Fruit fly (Drosophila melanogaster) whole organism, embryonic: ENCODE data around the gene CG7557.

ENCODE experiments used
- Ada2b ChIP-seq: fragments of 200-800 bp; sonication (Bioruptor generic); IDR thresholded peaks from 2 replicates; pipeline ENCODE4 v1.3.6; 2022; ENCODE audit warnings: missing biosample characterization, missing genetic modification characterization
- BtbVII ChIP-seq: fragments of 200-800 bp; sonication (Bioruptor generic); optimal IDR thresholded peaks from 3 replicates; lab custom pipeline; 2017; ENCODE audit warnings: missing biosample characterization, mild to moderate bottlenecking, missing genetic modification characterization
- CG10431 ChIP-seq: fragments of 200-800 bp; sonication (Bioruptor generic); optimal IDR thresholded peaks from 3 replicates; lab custom pipeline; 2018; ENCODE audit warnings: missing biosample characterization, mild to moderate bottlenecking, missing genetic modification characterization
- CG11695 ChIP-seq: fragments of 200-800 bp; sonication (Bioruptor generic); IDR thresholded peaks from 3 replicates; pipeline ENCODE4 v1.3.6; 2022; ENCODE audit warnings: missing biosample characterization, missing genetic modification characterization
- CG12155 ChIP-seq: fragments of 200-800 bp; sonication (Bioruptor generic); optimal IDR thresholded peaks from 3 replicates; lab custom pipeline; 2016; ENCODE audit warnings: missing biosample characterization, missing genetic modification characterization
- CG14860 ChIP-seq: fragments of 200-800 bp; sonication (Bioruptor generic); IDR thresholded peaks from 3 replicates; pipeline ENCODE4 v1.3.6; 2022; ENCODE audit warnings: missing biosample characterization, missing genetic modification characterization; ENCODE audit not compliant: partially characterized antibody
- CG1529 ChIP-seq: fragments of 200-800 bp; sonication (Bioruptor generic); optimal IDR thresholded peaks from 3 replicates; lab custom pipeline; 2018; ENCODE audit warnings: missing biosample characterization, missing genetic modification characterization
- CG15514 ChIP-seq: fragments of 200-800 bp; sonication (Bioruptor generic); optimal IDR thresholded peaks from 3 replicates; lab custom pipeline; 2017; ENCODE audit warnings: missing biosample characterization, missing genetic modification characterization, mild to moderate bottlenecking, moderate library complexity, missing genetic modification reagents
- CG30403 ChIP-seq: fragments of 200-800 bp; sonication (Bioruptor generic); optimal IDR thresholded peaks from 3 replicates; lab custom pipeline; 2016; ENCODE audit warnings: missing biosample characterization, missing genetic modification characterization
- CG30431 ChIP-seq: fragments of 200-800 bp; sonication (Bioruptor generic); optimal IDR thresholded peaks from 2 replicates; lab custom pipeline; 2017; ENCODE audit warnings: missing biosample characterization, missing genetic modification characterization
- CG32772 ChIP-seq: fragments of 200-800 bp; sonication (Bioruptor generic); IDR thresholded peaks from 2 replicates; pipeline ENCODE4 v1.3.6; 2022; ENCODE audit warnings: missing biosample characterization, missing genetic modification characterization
- CG3995 ChIP-seq: fragments of 200-800 bp; sonication (Bioruptor generic); optimal IDR thresholded peaks from 3 replicates; lab custom pipeline; 2016; ENCODE audit warnings: missing biosample characterization, missing genetic modification characterization
- CG6272 ChIP-seq: fragments of 200-800 bp; sonication (Bioruptor generic); IDR thresholded peaks from 2 replicates; pipeline ENCODE4 v1.3.6; 2022; ENCODE audit warnings: missing biosample characterization, missing genetic modification characterization
- CG8290 ChIP-seq, 3 experiments: fragments of 200-800 bp; sonication (Bioruptor generic); optimal IDR thresholded peaks; 2 replicates each; lab custom pipeline; 2016 to 2019; ENCODE audit warnings: missing biosample characterization in 3 of 3, missing genetic modification characterization in 3 of 3, mild to moderate bottlenecking in 2 of 3, moderate library complexity in 1 of 3
- Chrac-16 ChIP-seq: fragments of 200-800 bp; sonication (Bioruptor generic); optimal IDR thresholded peaks from 3 replicates; lab custom pipeline; 2016; ENCODE audit warnings: missing biosample characterization, missing genetic modification characterization
- Doc2 ChIP-seq: fragments of 200-800 bp; sonication (Bioruptor generic); IDR thresholded peaks from 2 replicates; pipeline ENCODE4 v1.3.6; 2022; ENCODE audit warnings: missing biosample characterization, missing genetic modification characterization
- Ets65A ChIP-seq: fragments of 200-800 bp; sonication (Bioruptor generic); peaks from one replicate; lab custom pipeline; 2016; ENCODE audit warnings: missing biosample characterization, missing genetic modification characterization
- HHEX ChIP-seq: fragments of 200-800 bp; sonication (Bioruptor generic); optimal IDR thresholded peaks from 3 replicates; lab custom pipeline; 2017; ENCODE audit warnings: missing biosample characterization, mild to moderate bottlenecking, missing genetic modification characterization, missing genetic modification reagents
- HLH3B ChIP-seq: fragments of 200-800 bp; sonication (Bioruptor generic); IDR thresholded peaks from 2 replicates; pipeline ENCODE4 v1.3.6; 2022; ENCODE audit warnings: missing biosample characterization, missing genetic modification characterization
- HmgD ChIP-seq: fragments of 200-800 bp; sonication (Bioruptor generic); optimal IDR thresholded peaks from 3 replicates; lab custom pipeline; 2016; ENCODE audit warnings: missing biosample characterization, missing genetic modification characterization
- HmgZ ChIP-seq: fragments of 200-800 bp; sonication (Bioruptor generic); optimal IDR thresholded peaks from 2 replicates; lab custom pipeline; 2018; ENCODE audit warnings: missing biosample characterization, mild to moderate bottlenecking, missing genetic modification characterization
- Max ChIP-seq: fragments of 200-800 bp; sonication (Bioruptor generic); optimal IDR thresholded peaks from 2 replicates; lab custom pipeline; 2016; ENCODE audit warnings: missing biosample characterization, mild to moderate bottlenecking, missing genetic modification characterization
- Med ChIP-seq: fragments of 200-800 bp; sonication (Bioruptor generic); peaks from one replicate; lab custom pipeline; 2016; ENCODE audit warnings: missing biosample characterization, missing genetic modification characterization, mild to moderate bottlenecking, inconsistent platforms, moderate library complexity
- Meics ChIP-seq: fragments of 200-800 bp; sonication (Bioruptor generic); optimal IDR thresholded peaks from 2 replicates; lab custom pipeline; 2017; ENCODE audit warnings: missing biosample characterization, mild to moderate bottlenecking, missing genetic modification characterization
- Pdp1 ChIP-seq, 2 experiments: fragments of 200-800 bp; sonication (Bioruptor generic); optimal IDR thresholded peaks; 3 replicates each; lab custom pipeline; 2016; ENCODE audit warnings: missing biosample characterization in 2 of 2, missing genetic modification characterization in 2 of 2, mild to moderate bottlenecking in 1 of 2, moderate library complexity in 1 of 2
- Ptx1 ChIP-seq: fragments of 200-800 bp; sonication (Bioruptor generic); IDR thresholded peaks from 2 replicates; pipeline ENCODE4 v1.3.6; 2022; ENCODE audit warnings: missing biosample characterization, missing genetic modification characterization
- Spps ChIP-seq: fragments of 200-800 bp; sonication (Bioruptor generic); optimal IDR thresholded peaks from 2 replicates; lab custom pipeline; 2018; ENCODE audit warnings: missing biosample characterization, mild to moderate bottlenecking, missing genetic modification characterization
- Stat92E ChIP-seq, 3 experiments: fragments of >200 bp in 2 of 3; fragments of 200-800 bp in 1 of 3; sonication (Bioruptor generic) in 1 of 3; optimal IDR thresholded peaks; 2 replicates each; lab custom pipeline; 2017 to 2019; ENCODE audit warnings: missing biosample characterization in 3 of 3, missing genetic modification characterization in 3 of 3, mild to moderate bottlenecking in 1 of 3, moderate library complexity in 1 of 3
- Taf1 ChIP-seq: fragments of 200-800 bp; sonication (Bioruptor generic); IDR thresholded peaks from 2 replicates; pipeline ENCODE4 v1.3.6; 2022; ENCODE audit warnings: missing biosample characterization, missing genetic modification characterization
- ara ChIP-seq: fragments of 200-800 bp; sonication (Bioruptor generic); IDR thresholded peaks from 2 replicates; pipeline ENCODE4 v1.3.6; 2022; ENCODE audit warnings: missing biosample characterization, missing genetic modification characterization
- az2 ChIP-seq: fragments of 200-800 bp; sonication (Bioruptor generic); optimal IDR thresholded peaks from 3 replicates; lab custom pipeline; 2016; ENCODE audit warnings: missing biosample characterization, missing genetic modification characterization
- cad ChIP-seq: fragments of >200 bp; optimal IDR thresholded peaks from 2 replicates; lab custom pipeline; 2017; ENCODE audit warnings: missing biosample characterization, missing genetic modification characterization
- cato ChIP-seq: fragments of 200-800 bp; sonication (Bioruptor generic); optimal IDR thresholded peaks from 2 replicates; lab custom pipeline; 2016; ENCODE audit warnings: missing biosample characterization, missing genetic modification characterization, borderline replicate concordance
- chif ChIP-seq, 2 experiments: fragments of 200-800 bp; sonication (Bioruptor generic); optimal IDR thresholded peaks; 3 replicates each; lab custom pipeline; 2016; ENCODE audit warnings: missing biosample characterization in 2 of 2, missing genetic modification characterization in 2 of 2
- corto ChIP-seq: fragments of 200-800 bp; sonication (Bioruptor generic); optimal IDR thresholded peaks from 2 replicates; lab custom pipeline; 2016; ENCODE audit warnings: missing biosample characterization, mild to moderate bottlenecking, missing genetic modification characterization, moderate library complexity
- dysf ChIP-seq: fragments of 200-800 bp; sonication (Bioruptor generic); IDR thresholded peaks from 3 replicates; pipeline ENCODE4 v1.3.6; 2022; ENCODE audit warnings: missing biosample characterization, missing genetic modification characterization
- ewg ChIP-seq: fragments of 200-800 bp; sonication (Bioruptor generic); optimal IDR thresholded peaks from 3 replicates; lab custom pipeline; 2017; ENCODE audit warnings: mild to moderate bottlenecking, missing biosample characterization, missing genetic modification reagents, missing genetic modification characterization
- fd96Cb ChIP-seq: fragments of 200-800 bp; sonication (Bioruptor generic); optimal IDR thresholded peaks from 2 replicates; lab custom pipeline; 2018; ENCODE audit warnings: missing biosample characterization, mild to moderate bottlenecking, missing genetic modification characterization, moderate library complexity
- fru ChIP-seq: fragments of >200 bp; optimal IDR thresholded peaks from 2 replicates; lab custom pipeline; 2017
- gt ChIP-seq: fragments of 200-800 bp; sonication (Bioruptor generic); IDR thresholded peaks from 2 replicates; pipeline ENCODE4 v1.3.6; 2022; ENCODE audit warnings: missing biosample characterization, missing genetic modification characterization
- hb ChIP-seq: fragments of 200-800 bp; sonication (Bioruptor generic); IDR thresholded peaks from 3 replicates; pipeline ENCODE4 v1.3.6; 2022; ENCODE audit warnings: missing biosample characterization, missing genetic modification characterization; ENCODE audit not compliant: partially characterized antibody
- inv ChIP-seq: fragments of 200-800 bp; sonication (Bioruptor generic); IDR thresholded peaks from 2 replicates; pipeline ENCODE4 v1.3.6; 2022; ENCODE audit warnings: missing biosample characterization, missing genetic modification characterization; ENCODE audit not compliant: partially characterized antibody
- lab ChIP-seq: fragments of 200-800 bp; sonication (Bioruptor generic); optimal IDR thresholded peaks from 3 replicates; lab custom pipeline; 2017; ENCODE audit warnings: missing biosample characterization, missing genetic modification characterization, mild to moderate bottlenecking, moderate library complexity, missing genetic modification reagents
- lmd ChIP-seq: fragments of 200-800 bp; sonication (Bioruptor generic); IDR thresholded peaks from 2 replicates; pipeline ENCODE4 v1.3.6; 2022; ENCODE audit warnings: missing biosample characterization, missing genetic modification characterization
- pho ChIP-seq: fragments of 200-800 bp; sonication (Bioruptor generic); optimal IDR thresholded peaks from 2 replicates; lab custom pipeline; 2016; ENCODE audit warnings: missing biosample characterization, missing genetic modification characterization
- sens-2 ChIP-seq: fragments of 200-800 bp; sonication (Bioruptor generic); IDR thresholded peaks from 2 replicates; pipeline ENCODE4 v1.3.6; 2022; ENCODE audit warnings: missing biosample characterization, missing genetic modification characterization
- sob ChIP-seq: fragments of 200-800 bp; sonication (Bioruptor generic); IDR thresholded peaks from 2 replicates; pipeline ENCODE4 v1.3.6; 2022; ENCODE audit warnings: missing biosample characterization, missing genetic modification characterization
- yki ChIP-seq: fragments of >200 bp; optimal IDR thresholded peaks from 3 replicates; lab custom pipeline; 2018
- zf30C ChIP-seq: fragments of 200-800 bp; sonication (Bioruptor generic); optimal IDR thresholded peaks from 3 replicates; lab custom pipeline; 2018; ENCODE audit warnings: missing biosample characterization, mild to moderate bottlenecking, missing genetic modification characterization

Gene CG7557

DNA sequence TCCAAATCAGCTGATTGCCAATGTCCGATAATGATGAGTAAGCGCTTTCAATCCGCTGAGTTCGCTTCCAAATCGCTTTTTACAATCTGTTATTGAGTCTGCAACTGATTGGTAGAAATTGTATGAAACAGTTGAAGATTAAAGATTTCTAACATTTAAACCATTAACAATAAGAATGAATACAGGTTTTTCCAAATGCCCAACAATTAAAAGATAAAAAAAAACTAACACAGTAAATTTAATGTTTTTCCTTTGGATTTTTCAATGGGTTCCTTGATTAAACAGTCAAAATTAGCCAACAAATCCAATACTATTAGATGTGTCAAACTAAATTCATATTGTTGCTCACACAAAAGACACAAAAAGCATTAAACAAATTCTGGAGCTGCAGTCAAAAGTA lies at the start of gene CG7557:
Gene CG7557 (plus strand): TSS at position 301 of the 400 bp plus-strand sequence.
- TF ChIP-seq fru (lab: Kevin White, UChicago) (no peak), CG10431 (GFP tag; lab: Kevin White, UChicago) (no peak), pho (GFP tag; lab: Kevin White, UChicago) (no peak), ara (no peak), hb (GFP tag; lab: Robert Waterston, UW) (no peak), HLH3B (GFP tag; lab: Robert Waterston, UW) (no peak), corto (GFP tag; lab: Kevin White, UChicago) (no peak), CG12155 (GFP tag; lab: Kevin White, UChicago) (no peak), chif (GFP tag; optimal IDR thresholded peaks at IDR 0.05; lab: Kevin White, UChicago) (no peak), CG8290 (GFP tag; optimal IDR thresholded peaks at IDR 0.05; lab: Kevin White, UChicago) (no peak), CG8290 (tag; optimal IDR thresholded peaks at IDR 0.05; lab: Kevin White, UChicago) (no peak), dysf (GFP tag; lab: Robert Waterston, UW) (no peak), Spps (tag; lab: Kevin White, UChicago) (no peak), inv (GFP tag; lab: Robert Waterston, UW) (no peak), sens-2 (no peak)
- TF ChIP-seq, all 482 proteins: peak for 0

- TF ChIP-seq Max (GFP tag; lab: Kevin White, UChicago) (no peak), BtbVII (GFP tag; lab: Kevin White, UChicago) (no peak), cato (no peak), CG30403 (GFP tag; lab: Kevin White, UChicago) (peak; percentile 11), CG1529 (GFP tag; lab: Kevin White, UChicago) (no peak), Stat92E (GFP tag; optimal IDR thresholded peaks at IDR 0.05; lab: Kevin White, UChicago) (no peak), az2 (no peak), cad (GFP tag; lab: Kevin White, UChicago) (no peak), Ets65A (peak; percentile 51), Ada2b (no peak), CG6272 (GFP tag; lab: Robert Waterston, UW) (no peak), gt (GFP tag; lab: Robert Waterston, UW) (no peak), Med (GFP tag; lab: Kevin White, UChicago) (peak; percentile 49), Ptx1 (GFP tag; lab: Robert Waterston, UW) (peak; percentile 37), lmd (GFP tag; lab: Robert Waterston, UW) (peak; percentile 33), ewg (no peak), Pdp1 (GFP tag; optimal IDR thresholded peaks at IDR 0.05; lab: Kevin White, UChicago) (no peak), CG30431 (GFP tag; lab: Kevin White, UChicago) (no peak), HHEX (GFP tag; lab: Kevin White, UChicago) (no peak), CG11695 (GFP tag; lab: Robert Waterston, UW) (peak; percentile 40; the same call in 1 of the 3 replicates), yki (lab: Kevin White, UChicago) (no peak), Meics (peak; percentile 15), fd96Cb (peak; percentile 7), CG12155 (GFP tag; lab: Kevin White, UChicago) (no peak), sob (GFP tag; lab: Robert Waterston, UW) (no peak), dysf (GFP tag; lab: Robert Waterston, UW) (no peak; the same call in 2 of the 3 replicates), CG14860 (no peak), Doc2 (GFP tag; lab: Robert Waterston, UW) (no peak), HmgD (GFP tag; lab: Kevin White, UChicago) (no peak), Taf1 (GFP tag; lab: Robert Waterston, UW) (no peak), zf30C (GFP tag; lab: Kevin White, UChicago) (no peak), CG15514 (GFP tag; lab: Kevin White, UChicago) (peak; percentile 23), lab (GFP tag; lab: Kevin White, UChicago) (peak; percentile 23), CG3995 (GFP tag; lab: Kevin White, UChicago) (no peak), Chrac-16 (GFP tag; lab: Kevin White, UChicago) (no peak), CG32772 (GFP tag; lab: Robert Waterston, UW) (0 out of 2 replicates have a peak, but pooled peaks have one; percentile 19), HmgZ (no peak), ara (no peak)
These were observed 47.8 kb upstream of the CG7557 start, which contains the start of gene CG44362 for dm6 chr3L:11397093-11397592. Gene CG44362, plus strand, starts transcription at chr3L:11397542.
